Fruit fly (Drosophila melanogaster): Measurements from ENCODE around the gene CG11786.

DNA sequence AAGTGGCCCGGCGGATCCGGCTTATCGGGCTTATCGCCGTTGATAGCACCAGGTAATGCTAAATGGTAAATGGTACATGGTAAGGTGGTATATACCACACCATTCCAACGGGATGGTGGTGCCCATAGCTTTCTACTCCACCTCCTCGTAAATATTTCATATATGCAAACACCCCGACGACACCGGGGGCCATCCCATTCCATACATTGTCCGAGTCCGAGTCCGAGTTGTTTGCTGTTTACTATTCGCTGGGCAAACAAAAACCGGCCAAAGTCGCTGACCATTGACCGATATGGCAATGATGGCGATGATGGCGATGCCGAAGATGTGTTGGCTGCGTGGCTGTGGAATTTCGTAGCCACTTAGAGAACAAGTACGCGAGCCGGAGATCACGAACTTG lies 42.1 kb upstream of the CG11786 start:
- TF ChIP-seq HLH106 (tag; optimal IDR thresholded peaks at IDR 0.05) (no peak), Vsx2 (GFP tag; optimal IDR thresholded peaks at IDR 0.05; ENCODE audit: partially characterized antibody) (no peak), lola (GFP tag; optimal IDR thresholded peaks at IDR 0.05) (no peak), usp (GFP tag; optimal IDR thresholded peaks at IDR 0.05) (no peak), pan (optimal IDR thresholded peaks at IDR 0.05) (no peak), dmrt93B (GFP tag; optimal IDR thresholded peaks at IDR 0.05) (no peak), Jra (GFP tag; optimal IDR thresholded peaks at IDR 0.05) (no peak), Rel (GFP tag; optimal IDR thresholded peaks at IDR 0.05) (no peak), Rel (tag; optimal IDR thresholded peaks at IDR 0.05) (no peak), N (GFP tag; optimal IDR thresholded peaks at IDR 0.05) (no peak), psq (GFP tag; optimal IDR thresholded peaks at IDR 0.05) (no peak), Hnf4 (GFP tag; optimal IDR thresholded peaks at IDR 0.05) (no peak), CrebA (GFP tag; optimal IDR thresholded peaks at IDR 0.05; ENCODE audit: borderline replicate concordance) (no peak), dl (GFP tag; optimal IDR thresholded peaks at IDR 0.05; ENCODE audit: insufficient read depth in 1 of 2, partially characterized antibody in 2 of 2) (no peak)
